Worm (Caenorhabditis elegans): Measurements from ENCODE around the gene nep-20.

The nep-20 gene

DNA sequence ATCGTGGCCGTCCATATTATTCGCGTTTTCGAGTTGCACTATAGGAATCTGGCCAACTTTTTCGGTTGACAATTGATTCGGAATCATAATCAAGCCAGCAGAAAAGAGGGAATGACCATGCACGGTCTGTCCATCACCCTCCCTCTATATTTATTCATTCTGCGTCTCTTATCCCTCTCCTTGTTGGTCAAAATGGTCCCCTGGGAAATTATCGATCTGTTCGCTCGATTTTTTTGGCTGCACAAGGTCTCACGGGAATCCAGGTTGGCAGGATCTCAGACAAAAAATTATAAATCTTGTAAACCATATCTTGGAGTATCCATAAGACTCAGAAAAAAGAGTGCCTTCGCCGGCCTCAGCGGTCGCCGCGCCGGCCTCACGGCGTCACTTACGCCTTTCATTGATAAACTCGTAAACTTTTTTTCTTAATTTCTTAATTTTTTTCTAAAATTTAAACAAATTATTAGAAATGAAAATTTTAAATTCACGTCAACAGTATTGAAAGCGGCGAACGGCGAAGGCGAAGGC lies 19.1 kb upstream of the nep-20 start, which contains the start of the genes F18A12.7 and F18A12.2:
Gene F18A12.7 (minus strand): TSS at position 101 of the 528 bp plus-strand sequence.
Gene F18A12.2 (plus strand): TSS at position 478 of the 528 bp plus-strand sequence.
- no peak for TF ChIP-seq unc-62 (GFP tag; optimal IDR thresholded peaks at IDR 0.05)

DNA sequence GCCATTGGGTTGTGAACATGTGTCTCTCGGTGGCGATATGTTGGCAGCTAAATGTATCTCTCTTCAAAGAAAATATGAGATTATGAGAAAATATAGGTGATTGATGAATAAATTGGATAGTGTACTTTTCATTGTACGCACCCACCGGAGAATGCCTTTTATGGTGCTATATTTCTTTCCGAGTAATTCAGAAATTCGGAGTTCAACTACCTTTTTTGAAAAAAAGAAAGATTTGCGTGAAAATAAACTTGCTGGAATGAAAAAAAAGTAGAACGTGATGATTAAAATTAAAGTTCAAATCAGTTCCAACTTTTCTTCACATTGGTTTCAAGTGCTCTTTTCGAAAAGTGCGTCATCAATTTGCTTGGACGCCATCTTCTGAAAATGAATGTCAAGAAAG lies 8.2 kb upstream of the nep-20 start, which contains the start of gene nep-8:
Gene nep-8 (plus strand): TSS at position 301 of the 400 bp plus-strand sequence.
- TF ChIP-seq unc-62 (GFP tag; optimal IDR thresholded peaks at IDR 0.05), result no peak

- TF ChIP-seq unc-62 (GFP tag; optimal IDR thresholded peaks at IDR 0.05), result no peak
Observed at ce11 chrII:3402854-3403253, 7.5 kb upstream of the nep-20 start, which contains the start of gene nep-10. Gene nep-10, minus strand, starts transcription at chrII:3402954.

- TF ChIP-seq unc-62 (GFP tag; optimal IDR thresholded peaks at IDR 0.05), result no peak
Observed at ce11 chrII:3399212-3399611, 3.8 kb upstream of the nep-20 start, which contains the start of gene nep-9. Gene nep-9, minus strand, starts transcription at chrII:3399312.

ce11 chrII:3387503-3387902 lies 7.9 kb downstream of the nep-20 start, which contains the start of gene T06D4.6:
Gene T06D4.6, minus strand, starts transcription at chrII:3387603.
- TF ChIP-seq unc-62 (GFP tag; optimal IDR thresholded peaks at IDR 0.05), result no peak

- TF ChIP-seq unc-62 (GFP tag; optimal IDR thresholded peaks at IDR 0.05), result no peak
Observed at ce11 chrII:3385736-3386135, 9.6 kb downstream of the nep-20 start, which contains the start of gene T06D4.2. Gene T06D4.2, minus strand, starts transcription at chrII:3385905.

- TF ChIP-seq unc-62 (GFP tag; optimal IDR thresholded peaks at IDR 0.05), result no peak
Observed at ce11 chrII:3383116-3383515, 12.3 kb downstream of the nep-20 start.

ce11 chrII:3381510-3381909 lies 13.9 kb downstream of the nep-20 start, which contains the start of gene T06D4.1:
Gene T06D4.1, plus strand, starts transcription at chrII:3381830.
- no peak for TF ChIP-seq unc-62 (GFP tag; optimal IDR thresholded peaks at IDR 0.05)

DNA sequence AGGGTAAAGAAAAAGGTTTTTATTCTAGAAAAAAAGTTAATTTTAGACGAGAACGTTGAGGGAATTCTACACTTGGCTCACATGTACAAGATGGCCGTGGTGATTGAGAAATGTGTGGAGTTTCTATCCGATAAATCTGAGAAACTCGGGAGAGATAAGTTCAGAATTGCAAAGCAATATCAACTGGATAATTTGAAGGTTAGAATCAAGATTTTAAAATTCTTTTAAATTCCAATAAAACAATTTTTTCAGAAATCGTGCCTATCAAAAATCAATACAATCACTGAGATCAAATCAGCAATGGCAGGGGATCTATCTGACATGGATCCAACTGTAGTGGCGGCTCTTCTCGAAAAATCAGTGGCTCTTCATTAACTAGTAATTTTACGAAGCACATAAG lies 17.1 kb downstream of the nep-20 start, which contains the start of gene Y49F6C.2:
Gene Y49F6C.2 (plus strand): TSS at position 301 of the 400 bp plus-strand sequence.
- no peak for TF ChIP-seq unc-62 (GFP tag; optimal IDR thresholded peaks at IDR 0.05)

- TF ChIP-seq unc-62 (GFP tag; optimal IDR thresholded peaks at IDR 0.05), result no peak
Observed at ce11 chrII:3376789-3377188, 18.6 kb downstream of the nep-20 start, which contains the start of gene bath-9. Gene bath-9, plus strand, starts transcription at chrII:3377089.

DNA sequence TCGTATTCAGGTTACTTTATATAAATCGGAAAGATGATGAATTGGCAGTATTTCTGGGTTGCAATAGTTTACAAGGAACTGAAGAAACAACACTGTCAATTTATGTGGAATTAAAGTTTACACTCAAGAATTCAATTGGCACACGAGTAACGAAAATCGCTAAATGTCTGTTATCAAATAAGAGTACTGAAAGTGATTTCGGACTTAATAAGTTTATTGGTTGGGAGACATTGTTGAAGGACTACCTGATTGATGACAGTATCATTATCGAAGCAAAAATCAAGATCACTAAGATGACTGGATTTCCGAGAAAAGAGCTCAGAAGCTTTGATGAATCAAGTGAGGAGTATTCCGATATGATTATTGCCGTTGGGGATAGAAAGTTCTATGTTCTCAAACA lies 20.1 kb downstream of the nep-20 start:
- TF ChIP-seq unc-62 (GFP tag; optimal IDR thresholded peaks at IDR 0.05), result no peak

ce11 chrII:3374779-3375178 lies 20.6 kb downstream of the nep-20 start, which contains the start of gene bath-10:
Gene bath-10, plus strand, starts transcription at chrII:3375079.
- no peak for TF ChIP-seq unc-62 (GFP tag; optimal IDR thresholded peaks at IDR 0.05)

ce11 chrII:3373875-3374274 lies 21.5 kb downstream of the nep-20 start:
- no peak for TF ChIP-seq unc-62 (GFP tag; optimal IDR thresholded peaks at IDR 0.05)

ce11 chrII:3371010-3371409 lies 24.4 kb downstream of the nep-20 start, which contains the start of gene bath-23:
Gene bath-23, plus strand, starts transcription at chrII:3371310.
- TF ChIP-seq unc-62 (GFP tag; optimal IDR thresholded peaks at IDR 0.05), result no peak

ce11 chrII:3370061-3370460 lies 25.3 kb downstream of the nep-20 start, which contains the start of gene Y49F6C.8:
Gene Y49F6C.8, minus strand, starts transcription at chrII:3370111.
- no peak for TF ChIP-seq unc-62 (GFP tag; optimal IDR thresholded peaks at IDR 0.05)

ce11 chrII:3368097-3368496 lies 27.3 kb downstream of the nep-20 start, which contains the start of gene Y49F6C.7:
Gene Y49F6C.7, minus strand, starts transcription at chrII:3368197.
- no peak for TF ChIP-seq unc-62 (GFP tag; optimal IDR thresholded peaks at IDR 0.05)

DNA sequence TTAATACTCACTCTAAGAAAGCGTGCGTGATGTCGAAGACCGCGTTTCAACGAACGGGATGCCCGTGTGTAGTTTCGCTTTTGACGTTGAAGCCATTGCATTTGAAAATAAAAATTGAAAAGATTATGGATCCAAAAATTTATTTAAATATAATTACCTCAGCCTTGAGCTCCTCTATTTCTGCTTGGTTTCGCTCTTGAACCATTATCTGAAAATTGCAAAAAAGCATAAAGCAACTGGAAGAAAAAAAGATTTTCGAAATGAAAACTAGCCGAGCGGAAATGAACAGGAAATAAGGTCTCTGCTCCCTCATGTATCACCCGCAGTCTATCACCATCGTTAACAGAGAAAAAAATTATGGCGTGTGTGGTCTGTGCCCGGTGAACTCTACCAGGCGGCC lies 28.3 kb downstream of the nep-20 start, which contains the start of gene Y49F6C.6:
Gene Y49F6C.6 (minus strand): TSS at position 101 of the 400 bp plus-strand sequence.
- TF ChIP-seq unc-62 (GFP tag; optimal IDR thresholded peaks at IDR 0.05), result no peak

Data from whole organism, dauer.